Worm (Caenorhabditis elegans): ENCODE measurements around the gene ttr-46.

ttr-46 gene

ce11 chrV:9950861-9951260, at the start of gene ttr-46:
ttr-46 (plus strand) TSS chrV:9951233.
- no peak for TF ChIP-seq unc-62 (GFP tag; optimal IDR thresholded peaks at IDR 0.05)

DNA sequence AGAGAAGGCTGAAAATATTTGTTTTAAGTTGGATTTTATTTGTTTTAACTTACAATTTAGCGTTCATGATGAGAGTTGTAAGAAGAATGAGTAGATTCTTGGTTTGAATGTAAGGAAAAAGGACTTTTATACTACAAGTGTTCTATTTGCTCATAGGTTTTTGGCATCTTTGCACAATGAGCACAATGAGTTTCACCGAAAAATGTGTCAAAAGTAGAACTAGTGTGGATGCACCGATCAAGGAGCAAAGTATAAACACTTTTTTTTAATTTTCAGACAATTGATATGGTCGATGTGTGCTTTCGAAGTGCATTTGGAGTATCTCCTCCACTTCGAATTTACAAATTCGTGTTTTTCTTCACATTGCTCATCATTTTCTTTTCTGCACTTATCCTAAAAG, 44.9 kb upstream of the ttr-46 start, which contains the start of gene fipr-11:
fipr-11 (minus strand) TSS at position 101 of the 400 bp plus-strand sequence.
- TF ChIP-seq unc-62 (GFP tag; optimal IDR thresholded peaks at IDR 0.05), result no peak

DNA sequence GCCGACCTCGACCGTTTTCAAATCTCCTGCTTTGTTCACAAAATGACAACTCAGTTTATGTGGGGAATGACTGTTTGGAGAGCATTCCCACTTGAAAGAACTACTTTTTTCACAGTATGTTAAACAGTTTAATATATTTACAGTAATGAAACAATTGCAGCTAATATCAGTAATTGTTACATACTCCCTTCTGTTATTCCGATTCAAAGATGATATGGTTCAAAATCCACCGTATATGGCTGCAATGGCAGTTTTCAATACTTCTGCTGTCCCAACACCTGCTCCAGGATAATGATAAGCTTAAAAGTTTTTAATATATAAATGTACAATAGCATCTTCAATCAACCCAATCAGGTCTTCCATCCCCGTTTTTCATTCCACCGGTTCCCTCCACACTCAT, 43.8 kb upstream of the ttr-46 start:
- TF ChIP-seq unc-62 (GFP tag; optimal IDR thresholded peaks at IDR 0.05), result no peak

DNA sequence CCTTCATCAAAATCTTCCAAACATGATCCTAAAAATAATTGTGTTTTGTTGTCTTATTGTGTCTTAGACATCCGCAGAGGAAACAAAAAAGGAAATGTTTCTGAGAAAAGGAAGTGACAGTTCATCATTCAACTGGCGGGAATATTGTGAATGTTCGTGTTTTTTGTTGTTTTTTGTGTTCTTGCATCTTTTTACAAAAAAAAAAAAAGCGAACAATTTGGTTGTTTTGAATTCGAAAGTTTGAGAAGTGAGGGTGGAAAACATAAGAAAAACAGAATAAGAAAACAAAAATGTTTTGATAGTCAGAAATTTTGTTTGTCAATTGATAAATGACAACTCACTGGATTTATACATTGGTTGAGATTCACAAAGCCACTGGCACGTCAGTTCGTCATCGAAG, 41.4 kb upstream of the ttr-46 start:
- TF ChIP-seq unc-62 (GFP tag; optimal IDR thresholded peaks at IDR 0.05), result no peak

- TF ChIP-seq unc-62 (GFP tag; optimal IDR thresholded peaks at IDR 0.05), result no peak
Observed at ce11 chrV:9911165-9911564, 39.9 kb upstream of the ttr-46 start.

- no peak for TF ChIP-seq unc-62 (GFP tag; optimal IDR thresholded peaks at IDR 0.05)
Observed at ce11 chrV:9913863-9914262, 37.2 kb upstream of the ttr-46 start, which contains the start of gene fipr-10. fipr-10 (plus strand) TSS chrV:9914163.

DNA sequence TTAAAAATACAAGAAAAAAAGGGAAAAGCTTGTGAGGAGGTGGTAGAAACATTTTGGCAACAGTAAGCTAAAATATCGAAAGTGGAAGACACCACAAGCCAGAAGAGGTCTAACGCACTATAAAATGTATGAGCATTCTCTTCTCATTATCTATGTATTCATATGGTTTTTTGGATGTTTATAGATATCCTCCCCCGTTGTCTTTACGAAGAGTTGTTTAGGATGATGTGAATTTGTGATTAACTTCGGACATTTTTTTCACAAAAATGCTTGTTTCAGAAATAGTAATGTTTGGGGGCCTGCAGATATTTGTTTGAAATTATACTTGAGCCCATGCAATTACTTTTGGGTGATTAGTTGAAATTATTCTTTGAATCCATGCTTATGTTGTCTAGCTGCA, 36.0 kb upstream of the ttr-46 start, which contains the start of gene mec-9:
mec-9 (minus strand) TSS at position 101 of the 400 bp plus-strand sequence.
- TF ChIP-seq unc-62 (GFP tag; optimal IDR thresholded peaks at IDR 0.05), result no peak

- no peak for TF ChIP-seq unc-62 (GFP tag; optimal IDR thresholded peaks at IDR 0.05)
Observed at ce11 chrV:9916665-9917064, 34.4 kb upstream of the ttr-46 start, which contains the start of gene C50H2.4. C50H2.4 (plus strand) TSS chrV:9916965.

ce11 chrV:9918410-9918809, 32.6 kb upstream of the ttr-46 start, which contains the start of gene C50H2.5:
C50H2.5 (plus strand) TSS chrV:9918710.
- TF ChIP-seq unc-62 (GFP tag; optimal IDR thresholded peaks at IDR 0.05), result no peak

DNA sequence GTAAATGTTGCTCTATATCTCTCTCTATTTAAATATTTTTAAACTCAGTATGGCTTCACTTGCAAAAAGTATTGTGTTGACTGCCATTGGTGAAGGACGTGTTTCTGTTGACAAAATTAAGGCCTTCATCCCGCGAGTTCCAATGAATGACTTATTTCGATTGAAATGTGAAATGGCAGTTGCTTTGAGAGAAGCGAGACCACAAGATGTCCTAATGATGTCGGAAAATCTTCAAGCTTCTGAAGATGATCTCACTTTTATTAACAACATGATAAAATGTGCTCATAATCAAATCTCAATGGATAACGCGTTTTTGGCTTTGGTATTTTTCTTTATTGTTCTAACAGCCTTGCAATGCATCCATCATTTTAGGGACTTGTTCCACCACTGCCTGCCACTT, 29.7 kb upstream of the ttr-46 start, which contains the start of gene ceh-75:
ceh-75 (plus strand) TSS at position 50 of the 400 bp plus-strand sequence.
- TF ChIP-seq unc-62 (GFP tag; optimal IDR thresholded peaks at IDR 0.05), result no peak

DNA sequence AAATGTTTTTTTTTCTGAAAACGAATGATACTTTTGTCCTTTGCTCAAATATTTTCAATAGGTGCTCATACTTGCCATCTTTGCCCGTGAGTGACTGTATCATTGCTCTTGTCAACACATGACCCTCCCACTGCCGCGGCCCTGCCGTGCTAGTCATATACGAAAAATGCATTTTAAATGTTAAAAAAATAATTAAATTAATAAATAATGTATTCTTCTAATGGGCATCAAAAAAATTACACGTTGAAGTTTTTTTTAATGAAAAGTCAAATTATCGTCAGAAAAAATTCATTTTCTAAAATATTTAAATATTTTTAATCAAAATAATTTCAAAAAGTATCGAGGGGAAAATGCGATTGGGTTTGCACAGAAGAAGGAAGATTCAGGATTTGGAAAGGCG, 28.6 kb upstream of the ttr-46 start, which contains the start of gene C50H2.7:
C50H2.7 (plus strand) TSS at position 301 of the 400 bp plus-strand sequence.
- no peak for TF ChIP-seq unc-62 (GFP tag; optimal IDR thresholded peaks at IDR 0.05)

ce11 chrV:9924389-9924788, 26.6 kb upstream of the ttr-46 start:
- no peak for TF ChIP-seq unc-62 (GFP tag; optimal IDR thresholded peaks at IDR 0.05)

DNA sequence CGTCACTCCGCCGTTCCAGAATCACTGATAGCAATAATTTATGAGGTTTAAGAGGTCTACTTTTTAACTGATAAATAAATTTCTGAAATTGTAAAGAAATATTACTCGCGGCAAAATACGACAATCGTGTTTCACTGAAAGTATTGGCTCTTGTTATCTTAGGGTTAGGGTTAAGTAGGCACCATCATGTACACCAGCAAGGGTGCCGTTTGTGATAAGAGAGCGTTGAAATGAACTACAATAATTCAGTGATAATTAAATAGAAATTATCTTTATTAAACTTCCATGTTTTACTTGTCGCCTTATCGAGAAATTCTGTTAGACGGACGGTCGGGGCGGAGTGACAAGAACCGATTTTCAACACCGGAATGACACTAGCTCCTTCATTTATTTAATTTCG, 25.4 kb upstream of the ttr-46 start:
- no peak for TF ChIP-seq unc-62 (GFP tag; optimal IDR thresholded peaks at IDR 0.05)

DNA sequence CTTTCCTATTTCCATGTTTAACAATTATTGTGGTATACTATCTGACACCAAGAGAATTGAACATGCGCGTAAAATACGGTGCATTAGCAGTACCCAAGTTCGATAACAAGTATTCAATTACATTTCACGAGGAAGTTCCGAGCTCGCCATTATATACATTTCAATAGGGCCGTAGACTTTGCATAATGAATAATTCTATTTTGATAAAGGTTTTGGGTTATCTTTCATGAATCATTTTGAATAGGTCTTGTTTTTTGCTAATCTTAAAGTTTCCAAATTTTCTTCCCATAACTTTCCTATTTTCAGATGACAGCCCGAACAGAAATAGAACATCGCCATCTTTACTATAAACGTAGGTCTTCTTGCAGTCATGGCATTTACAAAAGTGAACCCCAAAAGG, 24.8 kb upstream of the ttr-46 start, which contains the start of gene C50H2.13:
C50H2.13 (plus strand) TSS at position 301 of the 400 bp plus-strand sequence.
- TF ChIP-seq unc-62 (GFP tag; optimal IDR thresholded peaks at IDR 0.05), result no peak

- TF ChIP-seq unc-62 (GFP tag; optimal IDR thresholded peaks at IDR 0.05), result no peak
Observed at ce11 chrV:9927381-9927780, 23.7 kb upstream of the ttr-46 start.

ce11 chrV:9927954-9928353, 23.1 kb upstream of the ttr-46 start:
- no peak for TF ChIP-seq unc-62 (GFP tag; optimal IDR thresholded peaks at IDR 0.05)

DNA sequence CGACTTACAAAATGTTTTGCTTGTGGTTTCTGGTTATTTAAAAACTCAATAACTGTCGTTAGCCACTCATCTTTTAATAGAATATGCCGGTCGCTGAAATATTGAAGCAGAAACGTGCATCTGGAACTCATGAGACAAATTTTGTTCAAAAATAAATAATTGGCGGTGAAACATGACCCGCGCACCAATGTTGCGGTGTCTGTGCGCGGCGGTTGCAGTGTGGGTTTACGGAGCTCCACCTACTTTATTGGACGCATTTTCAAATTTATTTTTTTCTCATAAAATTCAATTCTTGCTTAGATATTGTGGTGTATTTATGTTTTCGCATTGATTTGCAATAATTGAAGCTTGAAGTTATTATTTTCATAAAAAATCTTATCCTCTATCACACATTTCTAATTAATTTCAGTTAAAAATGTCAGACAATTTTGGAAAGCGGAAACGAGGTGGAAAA, 20.4 kb upstream of the ttr-46 start, which contains the start of the genes rmh-2 and suds-3:
rmh-2 (minus strand) TSS at position 164 of the 454 bp plus-strand sequence.
suds-3 (plus strand) TSS at position 404 of the 454 bp plus-strand sequence.
- TF ChIP-seq unc-62 (GFP tag; optimal IDR thresholded peaks at IDR 0.05), result no peak

- TF ChIP-seq unc-62 (GFP tag; optimal IDR thresholded peaks at IDR 0.05), result no peak
Observed at ce11 chrV:9937435-9937834, 13.6 kb upstream of the ttr-46 start, which contains the start of gene srj-33. srj-33 (minus strand) TSS chrV:9937535.

All from whole organism, dauer.